Worm (Caenorhabditis elegans): ENCODE data around the gene F58G6.3.

ce11 chrIV:9679296-9679695 lies 26.0 kb downstream of the F58G6.3 start:
- TF ChIP-seq pqm-1 (tag; optimal IDR thresholded peaks at IDR 0.05) (no peak), nhr-12 (tag; optimal IDR thresholded peaks at IDR 0.05) (no peak), mdl-1 (tag; optimal IDR thresholded peaks at IDR 0.05) (no peak), ztf-11 (tag; optimal IDR thresholded peaks at IDR 0.05) (no peak), unc-39 (tag; optimal IDR thresholded peaks at IDR 0.05) (no peak), pha-4 (tag; optimal IDR thresholded peaks at IDR 0.05) (no peak), snpc-4 (tag; optimal IDR thresholded peaks at IDR 0.05) (no peak), eor-1 (tag; optimal IDR thresholded peaks at IDR 0.05) (no peak), nhr-28 (tag; optimal IDR thresholded peaks at IDR 0.05) (no peak)
